Worm (Caenorhabditis elegans) whole organism, L4 larva: ENCODE results near the gene ZK632.4.

Experiments
- dve-1 ChIP-seq: sonication (generic microtip); optimal IDR thresholded peaks from 2 replicates; lab custom pipeline; 2017; ENCODE audit warnings: antibody characterized with exemption, mild to moderate bottlenecking, missing genetic modification characterization, missing compliant biosample characterization; ENCODE audit not compliant: insufficient read depth
- hlh-30 ChIP-seq: sonication (generic microtip); optimal IDR thresholded peaks from 2 replicates; lab custom pipeline; 2017; ENCODE audit warnings: antibody characterized with exemption, mild to moderate bottlenecking, missing genetic modification characterization, missing compliant biosample characterization; ENCODE audit not compliant: insufficient read depth
- lin-15B ChIP-seq: fragments of 150-350 bp; sonication (generic microtip); optimal IDR thresholded peaks from 3 replicates; lab custom pipeline; 2014; ENCODE audit warnings: missing biosample characterization, missing genetic modification characterization
- lsy-2 ChIP-seq, 2 experiments: fragments of 150-350 bp in 1 of 2; sonication (generic microtip) in 1 of 2; optimal IDR thresholded peaks; 2 replicates each; lab custom pipeline; 2014 to 2017; ENCODE audit warnings: missing biosample characterization in 2 of 2, missing genetic modification characterization in 2 of 2
- nhr-11 ChIP-seq: fragments of 150-350 bp; optimal IDR thresholded peaks from 2 replicates; lab custom pipeline; 2014; ENCODE audit warnings: missing biosample characterization, missing genetic modification characterization
- nhr-28 ChIP-seq: fragments of 150-350 bp; optimal IDR thresholded peaks from 2 replicates; lab custom pipeline; 2014; ENCODE audit warnings: missing biosample characterization, missing genetic modification characterization
- nhr-76 ChIP-seq: fragments of 150-350 bp; optimal IDR thresholded peaks from 2 replicates; lab custom pipeline; 2014; ENCODE audit warnings: missing biosample characterization, missing genetic modification characterization
- pha-4 ChIP-seq, 2 experiments: fragments of 150-350 bp in 1 of 2; fragments of 200-800 bp in 1 of 2; sonication (Bioruptor generic) in 1 of 2; IDR thresholded peaks in 1 of 2; optimal IDR thresholded peaks in 1 of 2; 2 replicates each; pipeline versions ENCODE4 v1.3.6 to Lab custom; 2014 to 2022; ENCODE audit warnings: missing genetic modification characterization in 2 of 2, missing genetic modification reagents in 2 of 2, missing biosample characterization in 1 of 2, missing compliant biosample characterization in 1 of 2
- pqm-1 ChIP-seq: sonication (generic microtip); optimal IDR thresholded peaks from 2 replicates; lab custom pipeline; 2017; ENCODE audit warnings: missing biosample characterization, missing genetic modification characterization
- sdz-12 ChIP-seq: fragments of 200-800 bp; sonication (Bioruptor generic); optimal IDR thresholded peaks from 2 replicates; lab custom pipeline; 2018; ENCODE audit warnings: mild to moderate bottlenecking, missing genetic modification characterization, missing compliant biosample characterization
- skn-1 ChIP-seq: fragments of 150-350 bp; optimal IDR thresholded peaks from 2 replicates; lab custom pipeline; 2014; ENCODE audit warnings: missing biosample characterization, missing genetic modification characterization

DNA sequence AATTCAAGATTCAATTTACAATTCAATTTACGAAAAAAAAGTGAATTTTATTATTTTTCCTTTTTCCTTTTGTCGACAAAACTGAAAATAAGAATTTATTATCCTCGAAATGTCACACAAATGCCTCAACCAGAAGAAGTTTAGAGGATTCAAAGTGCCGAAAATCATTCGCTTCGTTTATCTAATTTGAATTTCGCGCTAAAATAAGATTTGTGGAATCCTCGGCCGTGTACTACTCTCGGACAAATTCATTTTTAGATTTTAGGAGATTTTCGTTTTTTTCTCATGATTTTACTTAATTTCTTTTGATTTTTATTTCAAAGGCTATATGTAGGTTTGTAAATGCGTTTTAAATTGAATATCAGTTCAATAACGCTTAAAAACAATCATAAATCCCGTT lies 41.3 kb upstream of the ZK632.4 start:
- TF ChIP-seq nhr-76 (tag; lab: Kevin White, UChicago) (no peak), lin-15B (tag; lab: Kevin White, UChicago) (no peak), nhr-11 (tag; lab: Kevin White, UChicago) (no peak), dve-1 (tag; lab: Kevin White, UChicago) (no peak), nhr-28 (tag; lab: Kevin White, UChicago) (no peak), skn-1 (no peak), hlh-30 (tag; lab: Kevin White, UChicago) (no peak), sdz-12 (no peak), lsy-2 (tag; optimal IDR thresholded peaks at IDR 0.05; lab: Kevin White, UChicago) (no peak), pqm-1 (tag; lab: Kevin White, UChicago) (no peak), pha-4 (GFP tag; IDR thresholded peaks at IDR 0.05; lab: Robert Waterston, UW) (no peak), pha-4 (tag; optimal IDR thresholded peaks at IDR 0.05; lab: Kevin White, UChicago) (no peak)
